Worm (Caenorhabditis elegans) whole organism, midembryonic: ENCODE measurements around the gene tsen-54.

Experiments
- T22C8.4 ChIP-seq: fragments of 200-800 bp; sonication (Bioruptor generic); IDR thresholded peaks from 2 replicates; pipeline ENCODE4 v1.3.6; 2022; ENCODE audit warnings: missing genetic modification characterization, missing compliant biosample characterization
- cog-1 ChIP-seq: sonication (generic microtip); optimal IDR thresholded peaks from 2 replicates; lab custom pipeline; 2016; ENCODE audit warnings: missing genetic modification characterization, missing compliant biosample characterization
- flt-1 ChIP-seq: fragments of 200-800 bp; sonication (Bioruptor generic); IDR thresholded peaks from 2 replicates; pipeline ENCODE4 v1.3.6; 2022; ENCODE audit warnings: missing genetic modification characterization, missing compliant biosample characterization
- klf-2 ChIP-seq: fragments of 200-800 bp; sonication (Bioruptor generic); conservative IDR thresholded peaks from 2 replicates; pipeline ENCODE4 v1.3.6; 2022; ENCODE audit warnings: missing genetic modification reagents, missing genetic modification characterization, missing compliant biosample characterization
- med-1 ChIP-seq: sonication (generic microtip); optimal IDR thresholded peaks from 2 replicates; lab custom pipeline; 2017; ENCODE audit warnings: missing genetic modification characterization, mild to moderate bottlenecking, missing compliant biosample characterization, antibody characterized with exemption, missing genetic modification reagents; ENCODE audit not compliant: insufficient read depth
- ref-1 ChIP-seq: fragments of 200-800 bp; sonication (Bioruptor generic); conservative IDR thresholded peaks from 2 replicates; pipeline ENCODE4 v1.3.6; 2022; ENCODE audit warnings: missing genetic modification reagents, missing genetic modification characterization, missing compliant biosample characterization
- tab-1 ChIP-seq: fragments of 200-800 bp; sonication (Bioruptor generic); IDR thresholded peaks from 2 replicates; pipeline ENCODE4 v1.3.6; 2022; ENCODE audit warnings: missing genetic modification characterization, missing compliant biosample characterization
- ztf-23 ChIP-seq: fragments of 200-800 bp; sonication (Bioruptor generic); IDR thresholded peaks from 2 replicates; pipeline ENCODE4 v1.3.6; 2022; ENCODE audit warnings: missing genetic modification reagents, missing genetic modification characterization, missing compliant biosample characterization
- ztf-29 ChIP-seq: fragments of 200-800 bp; sonication (Bioruptor generic); IDR thresholded peaks from 2 replicates; pipeline ENCODE4 v1.3.6; 2022; ENCODE audit warnings: missing genetic modification reagents, missing genetic modification characterization, missing compliant biosample characterization

tsen-54 gene

ce11 chrIV:1917819-1918218 is 30.2 kb upstream of the tsen-54 start, which contains the start of gene elt-6:
Gene elt-6, plus strand, starts transcription at chrIV:1917977.
- TF ChIP-seq ztf-23 (GFP tag; lab: Robert Waterston, UW) = 0 out of 2 replicates have a peak, but pooled peaks have one; percentile 37
- no peak for TF ChIP-seq ref-1
- no peak for TF ChIP-seq ztf-29

- no peak for TF ChIP-seq T22C8.4 (GFP tag; lab: Robert Waterston, UW)
- TF ChIP-seq ztf-29 = peak; percentile 8; the same call in 1 of the 2 replicates
- no peak for TF ChIP-seq cog-1 (tag; lab: Kevin White, UChicago)
- no peak for TF ChIP-seq med-1 (GFP tag; lab: Kevin White, UChicago)
Observed at ce11 chrIV:1920513-1920912, 27.5 kb upstream of the tsen-54 start.

DNA sequence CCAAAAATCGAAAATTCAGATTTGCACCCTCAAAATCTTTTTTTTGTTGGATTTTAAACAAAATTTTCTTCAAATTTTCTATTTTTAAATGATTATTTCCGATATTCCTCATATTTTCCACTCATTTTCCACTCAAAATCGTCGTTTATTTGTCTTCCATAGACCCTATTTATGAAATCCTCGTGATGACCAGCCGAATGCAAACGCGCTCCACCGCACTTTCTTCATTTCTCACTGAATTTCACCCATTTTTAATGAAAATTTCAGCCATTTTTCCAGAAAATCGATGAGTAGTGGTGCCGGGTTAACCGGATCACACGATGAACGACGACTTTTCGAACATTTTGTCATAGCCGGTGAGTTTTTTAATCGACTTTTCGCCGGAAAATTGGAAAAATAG is 24.3 kb upstream of the tsen-54 start, which contains the start of gene denn-4:
Gene denn-4 (plus strand): TSS at position 280 of the 400 bp plus-strand sequence.
- no peak for TF ChIP-seq cog-1 (tag; lab: Kevin White, UChicago)
- TF ChIP-seq med-1 (GFP tag; lab: Kevin White, UChicago) = no peak
- TF ChIP-seq ref-1 = no peak

DNA sequence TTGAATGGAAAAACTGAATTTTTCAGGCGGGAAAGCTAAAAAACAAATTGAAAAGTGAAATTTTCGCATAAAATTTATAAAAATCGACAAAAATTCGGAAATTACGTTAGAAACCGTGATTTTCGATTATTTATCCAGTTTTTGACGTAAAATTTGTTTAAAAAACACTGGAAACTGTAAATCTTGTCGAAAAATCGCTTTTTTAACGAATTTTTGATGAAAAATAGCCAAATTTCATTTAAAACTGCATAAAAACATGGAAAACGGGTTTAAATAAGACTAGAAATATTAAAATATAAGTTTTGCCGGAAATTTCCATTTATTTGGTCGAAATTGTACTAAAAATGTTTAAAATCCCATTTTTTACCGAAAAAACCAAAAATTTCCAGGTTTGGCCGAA is 23.8 kb upstream of the tsen-54 start:
- no peak for TF ChIP-seq cog-1 (tag; lab: Kevin White, UChicago)
- TF ChIP-seq tab-1 (GFP tag; lab: Robert Waterston, UW) = no peak
- no peak for TF ChIP-seq med-1 (GFP tag; lab: Kevin White, UChicago)
- TF ChIP-seq flt-1 (GFP tag; lab: Robert Waterston, UW) = no peak
- TF ChIP-seq T22C8.4 (GFP tag; lab: Robert Waterston, UW) = no peak
- TF ChIP-seq ztf-23 (GFP tag; lab: Robert Waterston, UW) = no peak
- no peak for TF ChIP-seq ref-1
- TF ChIP-seq ztf-29 = no peak
- no peak for TF ChIP-seq klf-2

DNA sequence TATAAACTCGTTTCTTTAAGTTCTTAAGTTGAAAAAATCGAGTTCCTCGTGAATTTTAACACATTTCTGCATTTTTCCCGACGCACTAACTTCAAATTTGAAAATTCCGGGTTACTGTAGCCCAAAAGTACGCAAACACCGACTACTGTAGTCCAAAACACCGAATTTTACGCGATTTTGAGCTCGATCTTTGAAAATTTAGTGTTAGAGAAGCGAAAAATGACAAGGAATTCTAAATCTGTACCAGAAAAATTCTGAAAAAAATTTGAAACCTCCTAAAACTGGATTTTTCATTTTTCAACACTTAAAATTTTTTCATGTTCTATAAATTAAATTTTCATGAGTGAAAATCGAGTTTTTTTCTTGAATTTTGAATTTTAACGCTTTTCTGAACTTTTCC is 2.8 kb upstream of the tsen-54 start:
- TF ChIP-seq ztf-29 (no peak), flt-1 (GFP tag; lab: Robert Waterston, UW) (no peak), med-1 (GFP tag; lab: Kevin White, UChicago) (no peak), tab-1 (GFP tag; lab: Robert Waterston, UW) (no peak), cog-1 (tag; lab: Kevin White, UChicago) (no peak), T22C8.4 (GFP tag; lab: Robert Waterston, UW) (no peak), klf-2 (no peak)

ce11 chrIV:1950617-1951016 is 2.6 kb downstream of the tsen-54 start:
- TF ChIP-seq ztf-29 = peak; percentile 36; the same call in 1 of the 2 replicates
- TF ChIP-seq ref-1 = peak; percentile 38; the same call in 1 of the 2 replicates

DNA sequence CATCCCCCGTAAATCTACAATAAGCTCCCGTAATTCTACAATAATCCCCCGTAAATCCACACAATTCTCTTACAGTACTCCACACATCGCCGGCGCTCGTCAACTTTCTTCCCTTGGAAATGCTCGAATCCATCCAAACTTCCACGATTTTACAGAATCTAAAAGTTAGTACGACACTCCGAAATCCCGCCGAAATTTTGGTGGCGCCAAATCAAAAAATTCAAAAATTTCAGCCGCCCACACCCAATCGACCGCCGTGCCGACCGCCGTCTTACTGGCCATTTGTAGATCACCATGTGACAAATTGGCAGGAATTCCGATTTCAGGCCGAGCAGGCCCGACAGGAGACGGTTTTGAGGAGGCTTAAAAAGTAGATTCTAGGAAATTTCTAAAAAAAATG is 4.3 kb downstream of the tsen-54 start:
- TF ChIP-seq med-1 (GFP tag; lab: Kevin White, UChicago) (no peak), T22C8.4 (GFP tag; lab: Robert Waterston, UW) (no peak), flt-1 (GFP tag; lab: Robert Waterston, UW) (no peak), klf-2 (no peak), tab-1 (GFP tag; lab: Robert Waterston, UW) (no peak), ztf-29 (no peak), ztf-23 (GFP tag; lab: Robert Waterston, UW) (no peak), ref-1 (no peak), cog-1 (tag; lab: Kevin White, UChicago) (no peak)

DNA sequence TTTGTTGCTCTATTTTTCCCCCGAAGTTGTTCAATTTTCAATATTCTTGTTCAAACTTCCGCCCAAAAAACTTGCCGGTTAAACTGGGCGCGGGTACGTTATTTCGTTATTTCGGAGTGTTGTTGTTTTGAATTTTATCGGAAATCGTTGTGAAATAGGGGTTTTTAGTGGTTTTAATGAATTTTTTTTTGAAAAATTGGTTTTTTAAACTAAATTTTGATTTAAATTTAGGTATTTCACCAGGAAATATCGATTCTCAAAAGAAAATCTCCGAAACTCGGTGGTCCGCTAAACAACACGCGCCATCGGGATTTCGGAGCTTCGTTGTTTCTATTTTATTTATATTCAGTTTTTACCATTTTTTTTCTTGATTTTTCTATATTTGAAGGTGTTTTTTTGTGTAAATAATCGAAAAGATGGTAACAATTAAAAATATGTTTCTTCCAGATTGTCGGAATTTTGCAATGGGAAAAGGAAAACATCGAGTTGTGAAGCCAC is 5.2 kb downstream of the tsen-54 start, which contains the start of gene F52C12.2:
Gene F52C12.2 (plus strand): TSS at position 448 of the 498 bp plus-strand sequence.
- 0 out of 2 replicates have a peak, but pooled peaks have one; percentile 45 for TF ChIP-seq T22C8.4 (GFP tag; lab: Robert Waterston, UW)
- TF ChIP-seq flt-1 (GFP tag; lab: Robert Waterston, UW) = no peak
- no peak for TF ChIP-seq med-1 (GFP tag; lab: Kevin White, UChicago)

DNA sequence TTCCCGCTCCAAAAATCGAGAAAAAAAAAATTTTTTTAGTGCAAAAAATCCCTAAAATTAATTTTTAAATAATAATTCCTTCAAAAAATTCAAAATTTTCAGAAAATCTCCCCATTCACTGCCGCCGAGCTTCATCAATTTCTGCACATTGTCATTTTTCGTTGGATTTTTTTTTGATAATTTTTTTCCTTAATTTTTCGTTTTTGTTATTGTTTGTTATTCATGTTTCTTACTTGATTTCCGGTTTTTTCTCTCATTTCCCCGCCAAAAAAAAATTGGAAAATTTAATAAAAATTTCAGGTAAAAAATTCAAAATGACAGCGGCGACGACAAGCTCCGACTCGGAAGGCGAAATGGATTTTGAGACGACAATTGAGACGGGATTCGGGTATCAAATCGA is 8.4 kb downstream of the tsen-54 start, which contains the start of gene F52C12.6:
Gene F52C12.6 (plus strand): TSS at position 301 of the 400 bp plus-strand sequence.
- TF ChIP-seq ztf-29 = no peak
- no peak for TF ChIP-seq flt-1 (GFP tag; lab: Robert Waterston, UW)
- TF ChIP-seq klf-2 = no peak
- no peak for TF ChIP-seq med-1 (GFP tag; lab: Kevin White, UChicago)
- TF ChIP-seq T22C8.4 (GFP tag; lab: Robert Waterston, UW) = no peak
- no peak for TF ChIP-seq cog-1 (tag; lab: Kevin White, UChicago)
- TF ChIP-seq tab-1 (GFP tag; lab: Robert Waterston, UW) = no peak
- no peak for TF ChIP-seq ref-1
- no peak for TF ChIP-seq ztf-23 (GFP tag; lab: Robert Waterston, UW)

DNA sequence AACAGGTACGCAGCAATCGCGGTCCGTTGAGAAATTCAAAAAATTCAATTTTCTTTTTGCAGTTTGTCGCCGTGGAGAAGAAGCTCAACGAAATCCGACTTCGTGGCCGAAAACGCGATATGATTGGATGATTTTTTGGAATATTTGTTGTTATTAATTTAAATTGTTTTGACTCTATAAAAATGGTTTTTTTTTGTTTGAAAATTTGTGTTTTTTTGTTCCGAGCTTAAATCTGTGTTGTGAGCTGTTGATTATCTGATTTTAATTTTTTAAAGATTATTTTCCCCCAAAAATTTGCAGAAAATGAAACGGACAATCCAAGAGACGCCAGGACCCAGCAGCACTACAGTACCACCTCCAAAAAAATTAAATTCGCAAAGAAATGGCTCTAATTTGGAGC is 11.6 kb downstream of the tsen-54 start, which contains the start of gene tdpo-1:
Gene tdpo-1 (plus strand): TSS at position 301 of the 400 bp plus-strand sequence.
- TF ChIP-seq flt-1 (GFP tag; lab: Robert Waterston, UW) = no peak
- TF ChIP-seq tab-1 (GFP tag; lab: Robert Waterston, UW) = no peak
- TF ChIP-seq ztf-29 = no peak
- TF ChIP-seq T22C8.4 (GFP tag; lab: Robert Waterston, UW) = no peak
- TF ChIP-seq cog-1 (tag; lab: Kevin White, UChicago) = no peak
- TF ChIP-seq klf-2 = no peak

- no peak for TF ChIP-seq cog-1 (tag; lab: Kevin White, UChicago)
- no peak for TF ChIP-seq ref-1
- TF ChIP-seq flt-1 (GFP tag; lab: Robert Waterston, UW) = no peak
- TF ChIP-seq med-1 (GFP tag; lab: Kevin White, UChicago) = no peak
- TF ChIP-seq ztf-23 (GFP tag; lab: Robert Waterston, UW) = no peak
- no peak for TF ChIP-seq T22C8.4 (GFP tag; lab: Robert Waterston, UW)
- TF ChIP-seq ztf-29 = no peak
- no peak for TF ChIP-seq tab-1 (GFP tag; lab: Robert Waterston, UW)
- no peak for TF ChIP-seq klf-2
Observed at ce11 chrIV:1963247-1963646, 15.3 kb downstream of the tsen-54 start, which contains the start of gene ulp-3. Gene ulp-3, plus strand, starts transcription at chrIV:1963634.
